Worm (Caenorhabditis elegans) whole organism, midembryonic: ENCODE data around the gene Y41C4A.22.
A peak's percentile ranks its signal among the peaks of the same experiment; 100 is the strongest.

ENCODE experiments used
- T22C8.4 ChIP-seq: fragments of 200-800 bp; sonication (Bioruptor generic); IDR thresholded peaks from 2 replicates; pipeline ENCODE4 v1.3.6; 2022; ENCODE audit warnings: missing genetic modification characterization, missing compliant biosample characterization
- cog-1 ChIP-seq: sonication (generic microtip); optimal IDR thresholded peaks from 2 replicates; lab custom pipeline; 2016; ENCODE audit warnings: missing genetic modification characterization, missing compliant biosample characterization
- flt-1 ChIP-seq: fragments of 200-800 bp; sonication (Bioruptor generic); IDR thresholded peaks from 2 replicates; pipeline ENCODE4 v1.3.6; 2022; ENCODE audit warnings: missing genetic modification characterization, missing compliant biosample characterization
- klf-2 ChIP-seq: fragments of 200-800 bp; sonication (Bioruptor generic); conservative IDR thresholded peaks from 2 replicates; pipeline ENCODE4 v1.3.6; 2022; ENCODE audit warnings: missing genetic modification reagents, missing genetic modification characterization, missing compliant biosample characterization
- med-1 ChIP-seq: sonication (generic microtip); optimal IDR thresholded peaks from 2 replicates; lab custom pipeline; 2017; ENCODE audit warnings: missing genetic modification characterization, mild to moderate bottlenecking, missing compliant biosample characterization, antibody characterized with exemption, missing genetic modification reagents; ENCODE audit not compliant: insufficient read depth
- ref-1 ChIP-seq: fragments of 200-800 bp; sonication (Bioruptor generic); conservative IDR thresholded peaks from 2 replicates; pipeline ENCODE4 v1.3.6; 2022; ENCODE audit warnings: missing genetic modification reagents, missing genetic modification characterization, missing compliant biosample characterization
- tab-1 ChIP-seq: fragments of 200-800 bp; sonication (Bioruptor generic); IDR thresholded peaks from 2 replicates; pipeline ENCODE4 v1.3.6; 2022; ENCODE audit warnings: missing genetic modification characterization, missing compliant biosample characterization
- ztf-23 ChIP-seq: fragments of 200-800 bp; sonication (Bioruptor generic); IDR thresholded peaks from 2 replicates; pipeline ENCODE4 v1.3.6; 2022; ENCODE audit warnings: missing genetic modification reagents, missing genetic modification characterization, missing compliant biosample characterization
- ztf-29 ChIP-seq: fragments of 200-800 bp; sonication (Bioruptor generic); IDR thresholded peaks from 2 replicates; pipeline ENCODE4 v1.3.6; 2022; ENCODE audit warnings: missing genetic modification reagents, missing genetic modification characterization, missing compliant biosample characterization

Gene Y41C4A.22

DNA sequence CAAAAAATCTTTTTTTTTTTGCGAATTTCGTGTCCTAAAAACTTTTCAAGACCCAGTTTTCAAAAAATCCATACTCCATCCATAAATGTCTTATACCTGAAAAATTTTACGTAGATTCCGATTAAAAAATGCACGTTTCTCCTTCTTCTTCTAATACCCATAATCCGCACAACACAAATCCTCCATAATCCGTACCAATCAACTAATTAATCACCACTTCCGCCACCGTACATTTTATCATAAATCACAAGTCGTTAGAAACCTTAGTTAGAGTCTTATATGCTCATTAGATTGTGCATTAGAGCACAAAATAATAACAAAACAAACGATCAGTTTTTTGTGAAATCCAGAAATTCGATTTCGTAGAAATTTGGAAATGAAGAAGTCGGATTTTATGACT, 26.1 kb upstream of the Y41C4A.22 start:
- TF ChIP-seq med-1 (GFP tag; lab: Kevin White, UChicago) = no peak
- TF ChIP-seq cog-1 = no peak
- no peak for TF ChIP-seq ref-1 (GFP tag; lab: Robert Waterston, UW)
- no peak for TF ChIP-seq klf-2 (GFP tag; lab: Robert Waterston, UW)
- TF ChIP-seq ztf-29 (GFP tag; lab: Robert Waterston, UW) = no peak
- TF ChIP-seq T22C8.4 (GFP tag; lab: Robert Waterston, UW) = no peak
- TF ChIP-seq tab-1 = no peak
- TF ChIP-seq flt-1 (GFP tag; lab: Robert Waterston, UW) = no peak
- TF ChIP-seq ztf-23 (GFP tag; lab: Robert Waterston, UW) = no peak

DNA sequence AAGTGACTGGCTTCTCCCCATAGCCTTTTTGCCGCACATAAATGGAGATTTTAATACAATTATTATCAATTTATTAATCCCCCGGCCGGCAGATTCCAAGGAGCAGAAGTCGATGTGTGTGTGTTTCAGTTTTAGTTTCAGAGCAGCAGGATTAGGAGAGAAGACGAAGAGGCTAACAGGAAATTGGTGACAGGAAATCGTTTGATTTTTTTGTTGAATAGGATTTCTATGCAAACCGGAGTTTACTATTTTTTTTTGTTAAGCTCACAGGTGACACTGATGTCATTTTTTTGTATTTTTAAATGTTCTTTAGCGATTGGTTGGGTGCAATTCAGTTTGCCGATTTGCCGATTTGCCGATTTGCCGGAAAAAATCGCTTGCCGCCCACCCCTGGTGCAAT, 14.6 kb upstream of the Y41C4A.22 start:
- TF ChIP-seq ref-1 (GFP tag; lab: Robert Waterston, UW) = no peak
- TF ChIP-seq cog-1 = no peak
- no peak for TF ChIP-seq ztf-29 (GFP tag; lab: Robert Waterston, UW)
- TF ChIP-seq tab-1 = no peak
- no peak for TF ChIP-seq ztf-23 (GFP tag; lab: Robert Waterston, UW)
- no peak for TF ChIP-seq klf-2 (GFP tag; lab: Robert Waterston, UW)
- TF ChIP-seq med-1 (GFP tag; lab: Kevin White, UChicago) = no peak
- no peak for TF ChIP-seq flt-1 (GFP tag; lab: Robert Waterston, UW)
- no peak for TF ChIP-seq T22C8.4 (GFP tag; lab: Robert Waterston, UW)

DNA sequence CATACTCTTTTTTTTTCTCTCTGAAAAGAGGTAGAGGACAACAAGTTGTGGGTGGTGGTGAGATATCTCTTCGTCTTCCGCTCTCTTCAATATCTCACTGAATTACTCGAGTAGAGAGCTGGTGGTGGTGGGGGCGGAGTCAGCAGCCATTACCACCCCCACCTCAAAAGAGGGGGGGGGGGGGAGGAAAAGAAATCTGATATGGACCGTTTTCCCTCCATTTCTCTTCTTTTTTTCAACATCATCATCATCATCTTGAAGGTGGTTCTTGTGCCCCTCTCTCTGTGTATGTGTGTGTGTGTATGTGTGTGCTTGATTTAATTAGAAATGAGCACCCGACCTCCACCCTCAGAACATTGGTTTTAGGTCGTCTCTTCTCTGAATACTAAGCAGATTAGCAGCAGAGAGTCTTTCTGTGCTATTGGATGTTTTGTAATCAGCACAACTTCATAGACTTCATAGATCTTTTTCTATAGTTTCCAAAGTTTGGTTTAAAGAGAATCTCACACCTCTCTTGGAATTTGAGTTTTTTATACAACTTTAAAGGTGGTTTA, 13.5 kb upstream of the Y41C4A.22 start:
- TF ChIP-seq flt-1 (GFP tag; lab: Robert Waterston, UW) (no peak), ztf-29 (GFP tag; lab: Robert Waterston, UW) (no peak), klf-2 (GFP tag; lab: Robert Waterston, UW) (no peak), cog-1 (no peak), T22C8.4 (GFP tag; lab: Robert Waterston, UW) (no peak), med-1 (GFP tag; lab: Kevin White, UChicago) (no peak), ref-1 (GFP tag; lab: Robert Waterston, UW) (no peak), tab-1 (no peak), ztf-23 (GFP tag; lab: Robert Waterston, UW) (no peak)

DNA sequence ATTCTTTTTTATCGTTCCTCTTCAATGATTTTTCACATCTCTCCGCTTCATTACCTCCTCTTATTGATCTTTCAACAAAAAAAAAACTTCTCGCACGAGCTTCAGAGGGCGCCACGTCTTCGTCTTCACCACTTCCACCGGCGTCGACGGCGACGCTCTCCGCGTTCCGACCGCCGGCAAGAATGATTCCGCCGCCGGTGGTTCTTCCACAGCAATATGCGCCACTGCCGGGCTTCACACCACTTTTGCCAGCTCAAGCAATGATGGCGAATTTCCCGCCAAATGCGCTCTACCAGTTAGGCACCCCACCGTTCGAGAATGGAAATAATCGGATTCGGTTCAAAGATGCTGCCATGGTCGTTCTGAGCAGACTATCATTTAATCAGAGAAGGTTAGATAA, 12.0 kb upstream of the Y41C4A.22 start:
- TF ChIP-seq ref-1 (GFP tag; lab: Robert Waterston, UW) (no peak), cog-1 (no peak), ztf-29 (GFP tag; lab: Robert Waterston, UW) (no peak)

DNA sequence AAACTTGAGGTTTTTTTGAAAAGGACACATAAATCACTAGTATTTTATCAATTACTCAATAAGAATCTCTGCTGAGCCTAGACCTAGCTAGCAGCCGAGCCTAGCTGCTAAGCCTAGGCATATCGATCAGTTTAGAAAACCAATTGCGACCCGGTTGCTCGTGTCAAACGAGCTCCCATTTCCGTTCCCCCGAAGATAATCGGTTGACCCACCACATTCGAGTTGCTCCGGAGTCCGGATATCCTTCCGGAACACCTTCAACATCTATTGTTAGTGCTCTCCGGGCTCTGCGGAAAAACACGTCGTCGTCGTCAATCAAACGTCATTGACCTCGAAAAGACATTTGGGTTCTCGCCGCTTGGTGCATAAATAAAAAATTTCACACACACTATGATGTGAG, 11.3 kb upstream of the Y41C4A.22 start:
- TF ChIP-seq T22C8.4 (GFP tag; lab: Robert Waterston, UW) = no peak
- TF ChIP-seq ztf-23 (GFP tag; lab: Robert Waterston, UW) = no peak

DNA sequence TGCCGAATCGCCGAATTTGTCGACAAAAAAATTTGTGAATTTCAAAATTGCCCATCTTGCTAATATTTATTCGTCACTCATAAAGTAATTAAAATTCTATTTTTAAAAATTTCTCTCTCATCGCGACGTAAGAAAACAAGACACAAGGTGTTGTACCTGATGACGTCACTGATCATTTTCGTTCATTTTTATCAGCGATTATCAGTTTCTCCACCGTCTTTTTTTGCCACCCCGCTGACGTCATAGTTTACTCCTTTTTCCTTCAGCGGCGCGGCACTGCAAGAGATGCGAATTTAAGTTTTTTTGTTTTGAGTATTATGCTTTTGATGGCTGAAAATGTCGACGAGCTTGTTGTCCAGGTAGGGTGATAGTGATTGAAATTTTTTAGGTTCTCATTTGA, 10.3 kb upstream of the Y41C4A.22 start:
- TF ChIP-seq flt-1 (GFP tag; lab: Robert Waterston, UW) = no peak
- no peak for TF ChIP-seq ztf-29 (GFP tag; lab: Robert Waterston, UW)
- no peak for TF ChIP-seq cog-1
- TF ChIP-seq klf-2 (GFP tag; lab: Robert Waterston, UW) = no peak
- TF ChIP-seq ztf-23 (GFP tag; lab: Robert Waterston, UW) = no peak
- TF ChIP-seq med-1 (GFP tag; lab: Kevin White, UChicago) = no peak
- TF ChIP-seq ref-1 (GFP tag; lab: Robert Waterston, UW) = no peak
- TF ChIP-seq T22C8.4 (GFP tag; lab: Robert Waterston, UW) = no peak
- no peak for TF ChIP-seq tab-1

DNA sequence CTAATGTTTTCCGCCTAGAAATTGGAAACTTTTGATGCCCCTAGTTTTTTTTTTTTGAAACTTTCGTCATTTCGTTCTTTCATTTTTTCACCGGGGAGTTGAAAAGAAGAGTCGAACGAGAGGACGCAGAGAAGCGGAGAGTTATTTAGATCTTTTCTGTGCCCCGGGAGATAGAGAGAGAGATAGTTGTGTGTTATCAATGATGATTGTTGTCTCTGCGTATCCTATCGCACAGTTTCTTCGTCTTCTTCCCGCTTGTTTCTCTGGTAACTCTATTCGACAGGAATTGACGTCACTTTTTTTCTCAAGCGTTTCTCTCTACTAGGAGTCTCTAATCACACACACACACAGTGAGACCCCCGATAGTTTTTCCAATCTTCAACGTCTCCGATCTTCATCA, 5.8 kb upstream of the Y41C4A.22 start:
- TF ChIP-seq cog-1 (no peak), ztf-23 (GFP tag; lab: Robert Waterston, UW) (no peak), klf-2 (GFP tag; lab: Robert Waterston, UW) (no peak), ref-1 (GFP tag; lab: Robert Waterston, UW) (no peak), ztf-29 (GFP tag; lab: Robert Waterston, UW) (no peak), flt-1 (GFP tag; lab: Robert Waterston, UW) (no peak), med-1 (GFP tag; lab: Kevin White, UChicago) (no peak), tab-1 (no peak), T22C8.4 (GFP tag; lab: Robert Waterston, UW) (no peak)

DNA sequence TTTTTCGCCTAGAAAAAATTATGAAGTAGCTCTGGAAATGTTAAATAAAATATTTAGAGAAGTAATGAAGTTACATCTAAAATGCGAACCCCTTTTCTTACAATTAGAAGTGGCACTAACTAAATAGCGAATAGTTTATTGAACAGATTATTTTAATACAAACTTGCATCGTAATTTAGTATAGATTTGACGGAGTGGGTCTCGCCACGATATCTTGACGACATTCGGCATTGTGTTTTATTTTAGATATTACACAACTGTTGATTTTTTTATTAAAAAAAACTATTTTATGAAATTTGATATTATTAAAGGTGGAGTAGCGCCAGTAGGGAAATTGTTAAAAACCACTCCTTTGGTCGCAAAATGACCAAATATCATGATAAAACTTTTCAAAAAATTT, 5.2 kb upstream of the Y41C4A.22 start:
- TF ChIP-seq med-1 (GFP tag; lab: Kevin White, UChicago) (no peak), flt-1 (GFP tag; lab: Robert Waterston, UW) (no peak), ztf-29 (GFP tag; lab: Robert Waterston, UW) (no peak), ref-1 (GFP tag; lab: Robert Waterston, UW) (no peak), T22C8.4 (GFP tag; lab: Robert Waterston, UW) (no peak), cog-1 (no peak), klf-2 (GFP tag; lab: Robert Waterston, UW) (no peak), ztf-23 (GFP tag; lab: Robert Waterston, UW) (no peak), tab-1 (no peak)

DNA sequence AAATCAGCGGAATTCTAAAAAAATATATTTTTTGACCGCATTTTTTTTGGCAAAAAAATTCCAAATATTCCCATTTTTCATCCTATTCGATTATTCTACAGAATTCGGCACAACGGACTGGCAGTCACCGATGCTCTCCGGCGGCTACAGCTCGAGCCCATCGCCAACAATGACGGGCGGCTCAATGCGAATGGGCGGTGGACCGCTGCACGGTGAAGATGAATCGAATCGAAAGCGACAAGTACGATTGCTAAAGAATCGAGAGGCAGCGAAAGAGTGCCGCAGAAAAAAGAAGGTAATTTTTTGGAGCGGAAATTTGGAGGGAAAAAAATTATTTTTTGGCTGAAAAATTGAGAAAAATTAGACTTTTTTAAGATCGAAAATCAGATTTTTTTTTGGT, 2.7 kb upstream of the Y41C4A.22 start:
- TF ChIP-seq tab-1 (no peak), T22C8.4 (GFP tag; lab: Robert Waterston, UW) (no peak), med-1 (GFP tag; lab: Kevin White, UChicago) (no peak), ztf-29 (GFP tag; lab: Robert Waterston, UW) (no peak), ztf-23 (GFP tag; lab: Robert Waterston, UW) (no peak), cog-1 (no peak), klf-2 (GFP tag; lab: Robert Waterston, UW) (no peak), ref-1 (GFP tag; lab: Robert Waterston, UW) (no peak), flt-1 (GFP tag; lab: Robert Waterston, UW) (no peak)

DNA sequence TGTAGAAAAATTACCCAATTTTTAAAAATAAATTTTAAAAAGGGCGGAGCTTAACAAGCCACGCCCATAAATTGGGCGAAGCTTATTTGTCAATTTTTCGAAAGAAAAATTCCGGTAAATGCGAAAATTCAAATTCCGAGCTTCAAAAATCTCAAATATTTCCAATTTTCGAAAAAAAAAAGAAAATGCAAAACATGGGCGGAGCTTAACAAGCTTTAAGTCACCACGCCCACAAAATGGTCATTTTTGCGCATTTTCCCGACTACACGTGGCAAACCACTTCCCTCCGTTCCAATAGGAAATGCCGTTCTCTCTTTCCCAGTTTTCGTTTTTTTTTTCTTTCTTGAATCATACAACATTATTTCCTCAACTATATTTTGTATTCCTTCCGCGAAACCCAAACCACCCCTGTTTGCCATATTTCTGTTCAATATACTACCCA, 548 bp upstream of the Y41C4A.22 start:
- no peak for TF ChIP-seq flt-1 (GFP tag; lab: Robert Waterston, UW)
- no peak for TF ChIP-seq ref-1 (GFP tag; lab: Robert Waterston, UW)
- TF ChIP-seq ztf-23 (GFP tag; lab: Robert Waterston, UW) = 0 out of 2 replicates have a peak, but pooled peaks have one; percentile 15
- TF ChIP-seq T22C8.4 (GFP tag; lab: Robert Waterston, UW) = no peak
